Worm (Caenorhabditis elegans) whole organism, L1 larva: ENCODE measurements around the gene grd-10.

ENCODE experiments used
- C16A3.4 ChIP-seq: fragments of 150-350 bp; optimal IDR thresholded peaks from 2 replicates; lab custom pipeline; 2014; ENCODE audit warnings: missing biosample characterization, missing genetic modification characterization
- C34B4.2 ChIP-seq: sonication (generic microtip); optimal IDR thresholded peaks from 2 replicates; lab custom pipeline; 2017; ENCODE audit warnings: mild to moderate bottlenecking, missing genetic modification characterization, missing compliant biosample characterization
- aha-1 ChIP-seq: fragments of 150-350 bp; optimal IDR thresholded peaks from 2 replicates; lab custom pipeline; 2014; ENCODE audit warnings: missing biosample characterization, missing genetic modification characterization
- aly-2 ChIP-seq: fragments of 150-350 bp; optimal IDR thresholded peaks from 2 replicates; lab custom pipeline; 2014; ENCODE audit warnings: missing biosample characterization, missing genetic modification characterization
- ceh-82 ChIP-seq, 3 experiments: fragments of 150-350 bp in 1 of 3; sonication (generic microtip) in 2 of 3; optimal IDR thresholded peaks; 2 replicates each; lab custom pipeline; 2014 to 2017; ENCODE audit warnings: missing biosample characterization in 3 of 3, missing genetic modification characterization in 3 of 3
- ces-1 ChIP-seq: fragments of 150-350 bp; optimal IDR thresholded peaks from 2 replicates; lab custom pipeline; 2014; ENCODE audit warnings: missing biosample characterization, missing genetic modification reagents, missing genetic modification characterization
- dpl-1 ChIP-seq, 3 experiments: fragments of 150-350 bp in 2 of 3; sonication (generic microtip) in 1 of 3; optimal IDR thresholded peaks; 2 replicates each; lab custom pipeline; 2014 to 2017; ENCODE audit warnings: missing biosample characterization in 3 of 3, missing genetic modification characterization in 3 of 3, missing genetic modification reagents in 3 of 3
- efl-1 ChIP-seq, 4 experiments: fragments of 150-350 bp; optimal IDR thresholded peaks in 3 of 4; peaks in 1 of 4; 1 replicate in 1 of 4; 2 replicates in 3 of 4; lab custom pipeline; 2014; ENCODE audit warnings: missing biosample characterization in 2 of 4, missing genetic modification characterization in 2 of 4, missing genetic modification reagents in 2 of 4
- egl-27 ChIP-seq, 2 experiments: fragments of 150-350 bp in 1 of 2; sonication (generic microtip); optimal IDR thresholded peaks; 3 replicates each; lab custom pipeline; 2017 to 2018; ENCODE audit warnings: missing biosample characterization in 2 of 2, missing genetic modification characterization in 2 of 2, missing genetic modification reagents in 2 of 2
- elt-2 ChIP-seq: sonication (generic microtip); optimal IDR thresholded peaks from 2 replicates; lab custom pipeline; 2016; ENCODE audit warnings: missing genetic modification characterization, mild to moderate bottlenecking, inconsistent platforms, missing compliant biosample characterization, missing genetic modification reagents
- elt-3 ChIP-seq, 6 experiments: fragments of 150-350 bp in 1 of 6; sonication (generic microtip); optimal IDR thresholded peaks; 2 replicates each; lab custom pipeline; 2017 to 2018; ENCODE audit warnings: missing biosample characterization in 6 of 6, missing genetic modification characterization in 6 of 6, inconsistent platforms in 1 of 6
- fkh-8 ChIP-seq: sonication (generic microtip); optimal IDR thresholded peaks from 2 replicates; lab custom pipeline; 2016; ENCODE audit warnings: mild to moderate bottlenecking, missing genetic modification characterization, missing compliant biosample characterization
- fos-1 ChIP-seq: fragments of 150-350 bp; optimal IDR thresholded peaks from 2 replicates; lab custom pipeline; 2014; ENCODE audit warnings: missing biosample characterization, missing genetic modification characterization
- grh-1 ChIP-seq: fragments of 200-800 bp; sonication (Bioruptor generic); IDR thresholded peaks from 2 replicates; pipeline ENCODE4 v1.3.6; 2022; ENCODE audit warnings: missing genetic modification reagents, missing genetic modification characterization, missing compliant biosample characterization
- hlh-4 ChIP-seq: sonication (generic microtip); optimal IDR thresholded peaks from 2 replicates; lab custom pipeline; 2016; ENCODE audit warnings: mild to moderate bottlenecking, missing genetic modification characterization, missing compliant biosample characterization
- hpl-2 ChIP-seq: fragments of 150-350 bp; optimal IDR thresholded peaks from 2 replicates; lab custom pipeline; 2014; ENCODE audit warnings: missing biosample characterization, missing genetic modification reagents, missing genetic modification characterization
- lin-15B ChIP-seq: fragments of 150-350 bp; sonication (generic microtip); optimal IDR thresholded peaks from 3 replicates; lab custom pipeline; 2014; ENCODE audit warnings: missing biosample characterization, missing genetic modification characterization
- lin-35 ChIP-seq, 2 experiments: fragments of 150-350 bp; optimal IDR thresholded peaks; 2 replicates each; lab custom pipeline; 2014; ENCODE audit warnings: missing biosample characterization in 2 of 2, missing genetic modification characterization in 2 of 2, missing genetic modification reagents in 2 of 2
- lir-3 ChIP-seq: sonication (generic microtip); optimal IDR thresholded peaks from 2 replicates; lab custom pipeline; 2016; ENCODE audit warnings: mild to moderate bottlenecking, missing genetic modification characterization, moderate library complexity, missing compliant biosample characterization; ENCODE audit not compliant: poor library complexity
- mab-9 ChIP-seq: fragments of 200-800 bp; sonication (Bioruptor generic); IDR thresholded peaks from 2 replicates; pipeline ENCODE4 v1.3.6; 2022; ENCODE audit warnings: missing genetic modification reagents, missing genetic modification characterization, missing compliant biosample characterization
- mdl-1 ChIP-seq, 2 experiments: fragments of 150-350 bp; optimal IDR thresholded peaks; 2 replicates each; lab custom pipeline; 2014 to 2017; ENCODE audit warnings: missing biosample characterization in 2 of 2, missing genetic modification characterization in 2 of 2, inconsistent platforms in 1 of 2
- nhr-11 ChIP-seq: fragments of 150-350 bp; optimal IDR thresholded peaks from 2 replicates; lab custom pipeline; 2014; ENCODE audit warnings: missing biosample characterization, missing genetic modification characterization
- nhr-19 ChIP-seq: fragments of 200-800 bp; sonication (Bioruptor generic); conservative IDR thresholded peaks from 2 replicates; pipeline ENCODE4 v1.3.6; 2022; ENCODE audit warnings: missing genetic modification characterization, missing compliant biosample characterization
- nhr-47 ChIP-seq: sonication (generic microtip); optimal IDR thresholded peaks from 2 replicates; lab custom pipeline; 2016; ENCODE audit warnings: mild to moderate bottlenecking, missing genetic modification characterization, moderate library complexity, missing compliant biosample characterization
- nhr-77 ChIP-seq: fragments of 150-350 bp; optimal IDR thresholded peaks from 2 replicates; lab custom pipeline; 2014; ENCODE audit warnings: missing biosample characterization, missing genetic modification characterization
- nhr-85 ChIP-seq: sonication (generic microtip); peaks from one replicate; lab custom pipeline; 2016; ENCODE audit warnings: missing genetic modification characterization, inconsistent platforms, missing compliant biosample characterization
- nhr-90 ChIP-seq: sonication (generic microtip); optimal IDR thresholded peaks from 2 replicates; lab custom pipeline; 2016; ENCODE audit warnings: mild to moderate bottlenecking, missing genetic modification characterization, missing compliant biosample characterization; ENCODE audit not compliant: poor library complexity
- pag-3 ChIP-seq: sonication (generic microtip); optimal IDR thresholded peaks from 2 replicates; lab custom pipeline; 2017; ENCODE audit warnings: missing genetic modification characterization, mild to moderate bottlenecking, missing compliant biosample characterization, antibody characterized with exemption, borderline replicate concordance; ENCODE audit not compliant: insufficient read depth
- pqm-1 ChIP-seq: sonication (generic microtip); optimal IDR thresholded peaks from 3 replicates; lab custom pipeline; 2017; ENCODE audit warnings: missing biosample characterization, missing genetic modification characterization
- skn-1 ChIP-seq: fragments of 150-350 bp; optimal IDR thresholded peaks from 2 replicates; lab custom pipeline; 2014; ENCODE audit warnings: missing biosample characterization, missing genetic modification characterization
- snpc-4 ChIP-seq: fragments of 150-350 bp; optimal IDR thresholded peaks from 2 replicates; lab custom pipeline; 2014; ENCODE audit warnings: missing biosample characterization, missing genetic modification characterization
- swsn-7 ChIP-seq: sonication (generic microtip); optimal IDR thresholded peaks from 2 replicates; lab custom pipeline; 2016; ENCODE audit warnings: missing genetic modification characterization, missing compliant biosample characterization
- unc-30 ChIP-seq: sonication (generic microtip); optimal IDR thresholded peaks from 2 replicates; lab custom pipeline; 2017; ENCODE audit warnings: missing biosample characterization, missing genetic modification characterization
- unc-98 ChIP-seq: fragments of 200-800 bp; sonication (Bioruptor generic); IDR thresholded peaks from 2 replicates; pipeline ENCODE4 v1.3.6; 2022; ENCODE audit warnings: missing genetic modification characterization, missing compliant biosample characterization
- zag-1 ChIP-seq: fragments of 150-350 bp; optimal IDR thresholded peaks from 2 replicates; lab custom pipeline; 2014; ENCODE audit warnings: missing biosample characterization, missing genetic modification characterization
- zip-4 ChIP-seq: fragments of 200-800 bp; sonication (Bioruptor generic); optimal IDR thresholded peaks from 2 replicates; lab custom pipeline; 2018; ENCODE audit warnings: mild to moderate bottlenecking, missing genetic modification characterization, moderate library complexity, missing compliant biosample characterization
- ztf-11 ChIP-seq, 2 experiments: sonication (generic microtip); optimal IDR thresholded peaks; 2 replicates each; lab custom pipeline; 2016 to 2017; ENCODE audit warnings: missing genetic modification characterization in 2 of 2, missing biosample characterization in 1 of 2, missing compliant biosample characterization in 1 of 2

Gene grd-10

ce11 chrIV:3399015-3399722 is 41.7 kb upstream of the grd-10 start, which contains the start of the genes dyf-3 and pdhb-1 (continued):
- TF ChIP-seq aly-2: no peak
- no peak for TF ChIP-seq ztf-11 (tag; optimal IDR thresholded peaks at IDR 0.05; lab: Kevin White, UChicago)

ce11 chrIV:3400941-3401340 is 39.9 kb upstream of the grd-10 start:
- no peak for TF ChIP-seq nhr-77 (tag; lab: Kevin White, UChicago)
- no peak for TF ChIP-seq zag-1 (tag; lab: Kevin White, UChicago)
- TF ChIP-seq lin-35 (GFP tag; optimal IDR thresholded peaks at IDR 0.05; lab: Kevin White, UChicago): no peak
- TF ChIP-seq pqm-1 (tag; lab: Kevin White, UChicago): no peak
- no peak for TF ChIP-seq dpl-1 (GFP tag; optimal IDR thresholded peaks at IDR 0.05; lab: Kevin White, UChicago)
- peak; percentile 58 for TF ChIP-seq elt-2 (tag; lab: Kevin White, UChicago)
- TF ChIP-seq zip-4: no peak
- no peak for TF ChIP-seq C16A3.4
- no peak for TF ChIP-seq fos-1 (tag; lab: Kevin White, UChicago)

ce11 chrIV:3415383-3415782 is 25.5 kb upstream of the grd-10 start, which contains the start of gene lgc-9:
Gene lgc-9 (plus strand): TSS chrIV:3415683.
- TF ChIP-seq swsn-7 (tag; lab: Kevin White, UChicago) (no peak), nhr-90 (tag; lab: Kevin White, UChicago) (no peak), lir-3 (tag; lab: Kevin White, UChicago) (no peak), grh-1 (GFP tag; lab: Robert Waterston, UW) (no peak), fkh-8 (tag; lab: Kevin White, UChicago) (no peak), dpl-1 (GFP tag; optimal IDR thresholded peaks at IDR 0.05; lab: Kevin White, UChicago) (no peak), snpc-4 (tag; lab: Kevin White, UChicago) (no peak), mdl-1 (tag; optimal IDR thresholded peaks at IDR 0.05; lab: Kevin White, UChicago) (no peak), egl-27 (tag; optimal IDR thresholded peaks at IDR 0.05; lab: Kevin White, UChicago) (no peak), nhr-19 (no peak), skn-1 (tag; lab: Kevin White, UChicago) (no peak), hpl-2 (no peak), fos-1 (tag; lab: Kevin White, UChicago) (no peak), unc-98 (no peak), ztf-11 (tag; optimal IDR thresholded peaks at IDR 0.05; lab: Kevin White, UChicago) (no peak), zip-4 (no peak), pag-3 (tag; lab: Kevin White, UChicago) (no peak), C34B4.2 (no peak), lin-35 (GFP tag; optimal IDR thresholded peaks at IDR 0.05; lab: Kevin White, UChicago) (no peak), nhr-11 (tag; lab: Kevin White, UChicago) (no peak)

- TF ChIP-seq efl-1 (optimal IDR thresholded peaks at IDR 0.05; lab: Kevin White, UChicago) (no peak), efl-1 (GFP tag; optimal IDR thresholded peaks at IDR 0.05 in 1 of 2; lab: Kevin White, UChicago) (peak in 1 of 2 experiments; percentile 37), lin-15B (no peak)
These were observed 22.1 kb upstream of the grd-10 start for ce11 chrIV:3418741-3419140.

- TF ChIP-seq nhr-47 (tag; lab: Kevin White, UChicago) (no peak), hlh-4 (no peak), zag-1 (tag; lab: Kevin White, UChicago) (no peak), nhr-90 (tag; lab: Kevin White, UChicago) (no peak), mab-9 (GFP tag; lab: Robert Waterston, UW) (no peak), elt-3 (tag; optimal IDR thresholded peaks at IDR 0.05; lab: Kevin White, UChicago) (no peak), ceh-82 (tag; optimal IDR thresholded peaks at IDR 0.05; lab: Kevin White, UChicago) (no peak), unc-30 (tag; lab: Kevin White, UChicago) (no peak), nhr-85 (tag; lab: Kevin White, UChicago) (no peak), elt-2 (tag; lab: Kevin White, UChicago) (no peak), fos-1 (tag; lab: Kevin White, UChicago) (no peak), aha-1 (tag; lab: Kevin White, UChicago) (no peak), ces-1 (no peak), grh-1 (GFP tag; lab: Robert Waterston, UW) (no peak), nhr-11 (tag; lab: Kevin White, UChicago) (no peak)
These were observed 18.3 kb upstream of the grd-10 start, which contains the start of gene C04C3.6 for ce11 chrIV:3422516-3422915. Gene C04C3.6 (minus strand): TSS chrIV:3422616.
